Fruit fly (Drosophila melanogaster) whole organism, prepupa: ENCODE results near the gene rho-6.
A peak's percentile ranks its signal among the peaks of the same experiment; 100 is the strongest.

Experiments used
- CG15336 ChIP-seq: fragments of 200-800 bp; sonication (Bioruptor generic); IDR thresholded peaks from 2 replicates; pipeline ENCODE4 v1.3.6; 2022; ENCODE audit warnings: missing biosample characterization, missing genetic modification characterization
- CG1621 ChIP-seq: fragments of 200-800 bp; sonication (Bioruptor generic); optimal IDR thresholded peaks from 3 replicates; lab custom pipeline; 2018; ENCODE audit warnings: missing biosample characterization, mild to moderate bottlenecking, missing genetic modification characterization
- CG32006 ChIP-seq: fragments of 200-800 bp; sonication (Bioruptor generic); optimal IDR thresholded peaks from 3 replicates; lab custom pipeline; 2017; ENCODE audit warnings: missing biosample characterization, mild to moderate bottlenecking, missing genetic modification characterization
- CG6808 ChIP-seq: fragments of 200-800 bp; sonication (Bioruptor generic); optimal IDR thresholded peaks from 3 replicates; lab custom pipeline; 2017; ENCODE audit warnings: missing biosample characterization, missing genetic modification characterization, mild to moderate bottlenecking, moderate library complexity, missing genetic modification reagents
- CG8632 ChIP-seq: fragments of 200-800 bp; sonication (Bioruptor generic); optimal IDR thresholded peaks from 3 replicates; lab custom pipeline; 2016; ENCODE audit warnings: missing biosample characterization, missing genetic modification characterization
- CG9139 ChIP-seq: fragments of 200-800 bp; sonication (Bioruptor generic); optimal IDR thresholded peaks from 3 replicates; lab custom pipeline; 2017; ENCODE audit warnings: missing biosample characterization, mild to moderate bottlenecking, missing genetic modification characterization
- Eip78C ChIP-seq: fragments of 200-800 bp; sonication (Bioruptor generic); peaks from one replicate; lab custom pipeline; 2016; ENCODE audit warnings: missing biosample characterization, missing genetic modification characterization
- Gug ChIP-seq: fragments of 200-800 bp; sonication (Bioruptor generic); IDR thresholded peaks from 2 replicates; pipeline ENCODE4 v1.3.6; 2022; ENCODE audit warnings: missing biosample characterization, missing genetic modification characterization
- Hr38 ChIP-seq: sonication (Bioruptor generic); optimal IDR thresholded peaks from 2 replicates; lab custom pipeline; 2016; ENCODE audit warnings: missing biosample characterization, missing genetic modification characterization
- Sox102F ChIP-seq: fragments of 200-800 bp; sonication (Bioruptor generic); optimal IDR thresholded peaks from 2 replicates; lab custom pipeline; 2016; ENCODE audit warnings: missing biosample characterization, mild to moderate bottlenecking, missing genetic modification characterization
- acj6 ChIP-seq: fragments of 200-800 bp; sonication (Bioruptor generic); optimal IDR thresholded peaks from 3 replicates; lab custom pipeline; 2016; ENCODE audit warnings: missing biosample characterization, missing genetic modification characterization
- esn ChIP-seq: fragments of 200-800 bp; sonication (Bioruptor generic); optimal IDR thresholded peaks from 2 replicates; lab custom pipeline; 2016; ENCODE audit warnings: missing biosample characterization, mild to moderate bottlenecking, missing genetic modification characterization, moderate library complexity
- net ChIP-seq: fragments of 200-800 bp; sonication (Bioruptor generic); optimal IDR thresholded peaks from 3 replicates; lab custom pipeline; 2016; ENCODE audit warnings: missing biosample characterization, missing genetic modification characterization
- vri ChIP-seq: fragments of 200-800 bp; sonication (Bioruptor generic); optimal IDR thresholded peaks from 3 replicates; lab custom pipeline; 2016; ENCODE audit warnings: missing biosample characterization, mild to moderate bottlenecking, missing genetic modification characterization

dm6 chr2L:12120000-12120399, 13.2 kb downstream of the rho-6 start:
- TF ChIP-seq Gug (GFP tag; lab: Robert Waterston, UW) (no peak), CG8632 (GFP tag; lab: Kevin White, UChicago) (no peak), Eip78C (GFP tag; lab: Kevin White, UChicago) (peak; percentile 59), acj6 (GFP tag; lab: Kevin White, UChicago) (no peak), CG32006 (GFP tag; lab: Kevin White, UChicago) (peak; percentile 44), Hr38 (no peak), vri (GFP tag; lab: Kevin White, UChicago) (no peak), Sox102F (GFP tag; lab: Kevin White, UChicago) (no peak), net (GFP tag; lab: Kevin White, UChicago) (no peak), CG15336 (GFP tag; lab: Robert Waterston, UW) (no peak), CG1621 (tag; lab: Kevin White, UChicago) (no peak), CG6808 (GFP tag; lab: Kevin White, UChicago) (no peak), esn (no peak), CG9139 (GFP tag; lab: Kevin White, UChicago) (no peak)
